Fruit fly (Drosophila melanogaster): ENCODE results near the gene REPTOR-BP.

REPTOR-BP gene

dm6 chr2L:10298306-10298705 lies 34.4 kb downstream of the REPTOR-BP start (continued):
- TF ChIP-seq gsb-n (tag; optimal IDR thresholded peaks at IDR 0.05), result no peak
- TF ChIP-seq mam (GFP tag; optimal IDR thresholded peaks at IDR 0.05), result no peak
- TF ChIP-seq lola (GFP tag; optimal IDR thresholded peaks at IDR 0.05), result no peak
- peak; percentile 9 for TF ChIP-seq phol (tag; optimal IDR thresholded peaks at IDR 0.05)
- no peak for TF ChIP-seq CG34422 (GFP tag; IDR thresholded peaks at IDR 0.05)
- no peak for TF ChIP-seq CG15073 (GFP tag; optimal IDR thresholded peaks at IDR 0.05)
- no peak for TF ChIP-seq TFAM (GFP tag; optimal IDR thresholded peaks at IDR 0.05)
- no peak for TF ChIP-seq ham (GFP tag; IDR thresholded peaks at IDR 0.05)
- peak; percentile 20 for TF ChIP-seq CTCF (GFP tag; optimal IDR thresholded peaks at IDR 0.05)
- no peak for TF ChIP-seq en (GFP tag; optimal IDR thresholded peaks at IDR 0.05)
- no peak for TF ChIP-seq yki (optimal IDR thresholded peaks at IDR 0.05)
- peak; percentile 60 for TF ChIP-seq tna (GFP tag; IDR thresholded peaks at IDR 0.05; ENCODE audit: partially characterized antibody)
- no peak for TF ChIP-seq CG7928 (GFP tag; optimal IDR thresholded peaks at IDR 0.05)
- TF ChIP-seq amos (GFP tag; IDR thresholded peaks at IDR 0.05; ENCODE audit: partially characterized antibody), result no peak; the same call in 1 of the 2 replicates
- no peak for TF ChIP-seq CG2202 (tag; optimal IDR thresholded peaks at IDR 0.05)
- TF ChIP-seq CG13287 (GFP tag; IDR thresholded peaks at IDR 0.05; ENCODE audit: partially characterized antibody), result peak; percentile 64
- TF ChIP-seq CG13123 (GFP tag; optimal IDR thresholded peaks at IDR 0.05), result no peak
- no peak for TF ChIP-seq gce (GFP tag; IDR thresholded peaks at IDR 0.05)
- no peak for TF ChIP-seq zfh2 (GFP tag; optimal IDR thresholded peaks at IDR 0.05)
- TF ChIP-seq CG17328 (GFP tag; IDR thresholded peaks at IDR 0.05), result no peak
- TF ChIP-seq CG3065 (GFP tag; optimal IDR thresholded peaks at IDR 0.05), result no peak
- TF ChIP-seq CG10431 (GFP tag; optimal IDR thresholded peaks at IDR 0.05), result no peak
- TF ChIP-seq CG6813 (GFP tag; optimal IDR thresholded peaks at IDR 0.05), result no peak
- TF ChIP-seq vvl (GFP tag; IDR thresholded peaks at IDR 0.05), result no peak
- no peak for TF ChIP-seq trh (GFP tag; optimal IDR thresholded peaks at IDR 0.05)
- no peak for TF ChIP-seq dmrt11E (tag; optimal IDR thresholded peaks at IDR 0.05)
- no peak for TF ChIP-seq CG18599 (GFP tag; optimal IDR thresholded peaks at IDR 0.05)
- no peak for TF ChIP-seq CG31224 (GFP tag; IDR thresholded peaks at IDR 0.05)
- TF ChIP-seq CG2712 (tag; optimal IDR thresholded peaks at IDR 0.05), result peak; percentile 26
- TF ChIP-seq D19B (GFP tag; optimal IDR thresholded peaks at IDR 0.05), result peak; percentile 74
- TF ChIP-seq stc (GFP tag; IDR thresholded peaks at IDR 0.05), result no peak
- TF ChIP-seq cg (GFP tag; optimal IDR thresholded peaks at IDR 0.05), result no peak
- no peak for TF ChIP-seq CG8478 (optimal IDR thresholded peaks at IDR 0.05)
- no peak for TF ChIP-seq CG12104 (GFP tag; optimal IDR thresholded peaks at IDR 0.05)
- TF ChIP-seq usp (GFP tag; optimal IDR thresholded peaks at IDR 0.05), result no peak
- TF ChIP-seq D (optimal IDR thresholded peaks at IDR 0.05), result no peak
- no peak for TF ChIP-seq D (GFP tag; optimal IDR thresholded peaks at IDR 0.05)
- TF ChIP-seq CG12659 (GFP tag; optimal IDR thresholded peaks at IDR 0.05), result peak; percentile 74
- TF ChIP-seq crp (GFP tag; optimal IDR thresholded peaks at IDR 0.05), result no peak
- no peak for TF ChIP-seq CG34376 (GFP tag; optimal IDR thresholded peaks at IDR 0.05)
- TF ChIP-seq croc (GFP tag; conservative IDR thresholded peaks at IDR 0.05), result no peak
- no peak for TF ChIP-seq CG9932 (GFP tag; IDR thresholded peaks at IDR 0.05)
- no peak for TF ChIP-seq scrt (GFP tag; optimal IDR thresholded peaks at IDR 0.05)
- no peak for TF ChIP-seq CG9609 (GFP tag; optimal IDR thresholded peaks at IDR 0.05)
- TF ChIP-seq CG31365 (tag; optimal IDR thresholded peaks at IDR 0.05), result peak; percentile 98
- no peak for TF ChIP-seq CG6175 (GFP tag; IDR thresholded peaks at IDR 0.05)
- TF ChIP-seq CG15514 (GFP tag; optimal IDR thresholded peaks at IDR 0.05), result peak; percentile 83
- no peak for TF ChIP-seq schlank (tag; optimal IDR thresholded peaks at IDR 0.05)
- TF ChIP-seq sob (GFP tag; IDR thresholded peaks at IDR 0.05), result no peak
- TF ChIP-seq run (tag; optimal IDR thresholded peaks at IDR 0.05), result no peak
- TF ChIP-seq Dip2 (GFP tag; IDR thresholded peaks at IDR 0.05), result no peak
- no peak for TF ChIP-seq sna (GFP tag; IDR thresholded peaks at IDR 0.05; ENCODE audit: partially characterized antibody)
- no peak for TF ChIP-seq CG4730 (GFP tag; IDR thresholded peaks at IDR 0.05)
